Worm (Caenorhabditis elegans): ENCODE results near the gene abi-1.

- TF ChIP-seq hif-1 (tag; optimal IDR thresholded peaks at IDR 0.05) (peak; percentile 49 to 92), fkh-10 (GFP tag; optimal IDR thresholded peaks at IDR 0.05) (peak; percentile 99), Y105C5A.15 (GFP tag; IDR thresholded peaks at IDR 0.05) (no peak), mxl-3 (GFP tag; optimal IDR thresholded peaks at IDR 0.05) (peak; percentile 80), unc-130 (GFP tag; optimal IDR thresholded peaks at IDR 0.05) (peak; percentile 89), ceh-32 (tag; optimal IDR thresholded peaks at IDR 0.05; ENCODE audit: poor library complexity) (peak; percentile 73), F49E8.2 (tag; optimal IDR thresholded peaks at IDR 0.05; ENCODE audit: borderline replicate concordance) (peak; percentile 52), nhr-77 (tag; optimal IDR thresholded peaks at IDR 0.05) (peak; percentile 99)
These were observed 13.6 kb downstream of the abi-1 start, which contains the start of the genes ska-3 and rps-12 for ce11 chrIII:5678935-5679334.
